Worm (Caenorhabditis elegans): ENCODE measurements around the gene asp-6.

DNA sequence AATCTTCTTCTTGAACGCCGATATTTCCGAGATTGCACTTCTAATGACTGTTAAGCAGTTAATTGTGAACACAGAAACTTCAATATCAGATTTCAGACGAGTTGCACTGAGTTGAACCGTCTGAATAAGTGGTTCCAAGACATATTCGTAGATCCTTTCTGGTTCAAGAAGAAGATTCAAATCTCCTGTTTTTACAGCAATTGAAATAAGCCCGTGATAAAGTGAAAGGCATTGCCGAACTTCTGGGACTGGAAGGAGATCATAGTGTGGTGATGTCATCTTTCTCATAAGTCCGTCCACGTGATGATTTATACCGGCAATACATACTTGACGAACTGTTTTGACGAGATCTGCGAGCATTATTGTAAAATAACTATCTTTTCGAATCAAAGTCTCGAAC lies 49.2 kb downstream of the asp-6 start:
- no peak for TF ChIP-seq ztf-18 (tag; optimal IDR thresholded peaks at IDR 0.05)
- no peak for TF ChIP-seq pha-4 (tag; optimal IDR thresholded peaks at IDR 0.05)
- no peak for TF ChIP-seq ekl-4 (GFP tag; IDR thresholded peaks at IDR 0.05)
- TF ChIP-seq K11D2.4 (GFP tag; IDR thresholded peaks at IDR 0.05) = no peak
- no peak for TF ChIP-seq madf-8 (GFP tag; conservative IDR thresholded peaks at IDR 0.05)
- no peak for TF ChIP-seq Y56A3A.18 (GFP tag; IDR thresholded peaks at IDR 0.05)
- no peak for TF ChIP-seq nfyb-1 (GFP tag; IDR thresholded peaks at IDR 0.05)

All from whole organism, young adult.